Worm (Caenorhabditis elegans) whole organism, late embryonic: ENCODE measurements around the gene srx-20.
"Not testable (repeated sequence)": the region's sequence is repeated elsewhere in the genome, so short reads cannot be mapped to it uniquely, and the experiment has no call there.

Source experiments
- F13H6.1 ChIP-seq: sonication (generic microtip); optimal IDR thresholded peaks from 2 replicates; lab custom pipeline; 2016; ENCODE audit warnings: missing genetic modification characterization, missing compliant biosample characterization
- K02D7.2 ChIP-seq: sonication (generic microtip); optimal IDR thresholded peaks from 2 replicates; lab custom pipeline; 2017; ENCODE audit warnings: mild to moderate bottlenecking, missing genetic modification characterization, missing compliant biosample characterization
- K09A11.1 ChIP-seq: sonication (generic microtip); optimal IDR thresholded peaks from 2 replicates; lab custom pipeline; 2017; ENCODE audit warnings: antibody characterized with exemption, mild to moderate bottlenecking, missing genetic modification characterization, missing compliant biosample characterization; ENCODE audit not compliant: insufficient read depth
- T23F11.4 ChIP-seq: fragments of 200-800 bp; sonication (Bioruptor generic); optimal IDR thresholded peaks from 2 replicates; lab custom pipeline; 2018; ENCODE audit warnings: mild to moderate bottlenecking, missing genetic modification characterization, missing compliant biosample characterization
- Y22D7AL.16 ChIP-seq: sonication (generic microtip); optimal IDR thresholded peaks from 2 replicates; lab custom pipeline; 2016; ENCODE audit warnings: missing genetic modification characterization, missing compliant biosample characterization
- ahr-1 ChIP-seq: sonication (generic microtip); optimal IDR thresholded peaks from 2 replicates; lab custom pipeline; 2016; ENCODE audit warnings: missing genetic modification characterization, missing compliant biosample characterization
- ama-1 ChIP-seq: fragments of 150-350 bp; optimal IDR thresholded peaks from 2 replicates; lab custom pipeline; 2014
- ceh-14 ChIP-seq: sonication (generic microtip); optimal IDR thresholded peaks from 2 replicates; lab custom pipeline; 2016; ENCODE audit warnings: missing genotype, missing genetic modification characterization, missing compliant biosample characterization
- ceh-18 ChIP-seq: sonication (generic microtip); optimal IDR thresholded peaks from 2 replicates; lab custom pipeline; 2016; ENCODE audit warnings: missing genetic modification characterization, missing compliant biosample characterization
- ceh-24 ChIP-seq: sonication (generic microtip); optimal IDR thresholded peaks from 2 replicates; lab custom pipeline; 2016; ENCODE audit warnings: mild to moderate bottlenecking, missing genetic modification characterization, missing compliant biosample characterization
- ceh-30 ChIP-seq: fragments of 150-350 bp; optimal IDR thresholded peaks from 2 replicates; lab custom pipeline; 2014; ENCODE audit warnings: missing biosample characterization, missing genetic modification characterization
- ceh-31 ChIP-seq: sonication (generic microtip); optimal IDR thresholded peaks from 2 replicates; lab custom pipeline; 2016; ENCODE audit warnings: missing genetic modification characterization, missing compliant biosample characterization
- ceh-6 ChIP-seq: fragments of 200-800 bp; sonication (Bioruptor generic); optimal IDR thresholded peaks from 2 replicates; lab custom pipeline; 2018; ENCODE audit warnings: mild to moderate bottlenecking, missing genetic modification characterization, missing compliant biosample characterization
- ceh-9 ChIP-seq: sonication (generic microtip); optimal IDR thresholded peaks from 2 replicates; lab custom pipeline; 2016; ENCODE audit warnings: mild to moderate bottlenecking, missing genetic modification characterization, inconsistent platforms, missing compliant biosample characterization
- dmd-4 ChIP-seq: sonication (generic microtip); optimal IDR thresholded peaks from 2 replicates; lab custom pipeline; 2016; ENCODE audit warnings: borderline replicate concordance, missing genetic modification characterization, missing compliant biosample characterization
- dve-1 ChIP-seq: sonication (generic microtip); optimal IDR thresholded peaks from 2 replicates; lab custom pipeline; 2017; ENCODE audit warnings: antibody characterized with exemption, mild to moderate bottlenecking, missing genetic modification characterization, missing compliant biosample characterization
- elt-4 ChIP-seq: sonication (generic microtip); optimal IDR thresholded peaks from 2 replicates; lab custom pipeline; 2016; ENCODE audit warnings: missing genetic modification characterization, missing compliant biosample characterization
- fax-1 ChIP-seq: sonication (generic microtip); optimal IDR thresholded peaks from 2 replicates; lab custom pipeline; 2016; ENCODE audit warnings: missing genotype, missing genetic modification characterization, missing compliant biosample characterization
- fkh-10 ChIP-seq: fragments of 150-350 bp; optimal IDR thresholded peaks from 2 replicates; lab custom pipeline; 2014; ENCODE audit warnings: missing biosample characterization, missing genetic modification reagents, missing genetic modification characterization
- hlh-15 ChIP-seq: sonication (generic microtip); optimal IDR thresholded peaks from 2 replicates; lab custom pipeline; 2016; ENCODE audit warnings: missing genetic modification characterization, missing compliant biosample characterization
- hlh-30 ChIP-seq: sonication (generic microtip); optimal IDR thresholded peaks from 2 replicates; lab custom pipeline; 2017; ENCODE audit warnings: antibody characterized with exemption, missing genetic modification characterization, missing compliant biosample characterization; ENCODE audit not compliant: insufficient read depth
- hlh-6 ChIP-seq: sonication (generic microtip); optimal IDR thresholded peaks from 2 replicates; lab custom pipeline; 2016; ENCODE audit warnings: missing genotype, missing genetic modification characterization, missing compliant biosample characterization
- lim-6 ChIP-seq: sonication (generic microtip); optimal IDR thresholded peaks from 2 replicates; lab custom pipeline; 2016; ENCODE audit warnings: missing genetic modification characterization, missing compliant biosample characterization
- madf-2 ChIP-seq: sonication (generic microtip); optimal IDR thresholded peaks from 2 replicates; lab custom pipeline; 2017; ENCODE audit warnings: missing genetic modification characterization, missing compliant biosample characterization
- nfya-1 ChIP-seq: sonication (generic microtip); optimal IDR thresholded peaks from 2 replicates; lab custom pipeline; 2017; ENCODE audit warnings: missing genetic modification characterization, mild to moderate bottlenecking, missing compliant biosample characterization, antibody characterized with exemption, moderate library complexity
- nhr-11 ChIP-seq: fragments of 150-350 bp; optimal IDR thresholded peaks from 2 replicates; lab custom pipeline; 2014; ENCODE audit warnings: missing biosample characterization, missing genetic modification characterization
- nhr-232 ChIP-seq: sonication (generic microtip); optimal IDR thresholded peaks from 2 replicates; lab custom pipeline; 2016; ENCODE audit warnings: missing genetic modification characterization, missing compliant biosample characterization
- npax-4 ChIP-seq: sonication (generic microtip); optimal IDR thresholded peaks from 2 replicates; lab custom pipeline; 2016; ENCODE audit warnings: missing genetic modification characterization, missing compliant biosample characterization
- odd-2 ChIP-seq: sonication (generic microtip); optimal IDR thresholded peaks from 2 replicates; lab custom pipeline; 2017; ENCODE audit warnings: antibody characterized with exemption, mild to moderate bottlenecking, missing genetic modification characterization, missing compliant biosample characterization
- pag-3 ChIP-seq: sonication (generic microtip); optimal IDR thresholded peaks from 2 replicates; lab custom pipeline; 2016; ENCODE audit warnings: missing compliant biosample characterization, missing genetic modification characterization, borderline replicate concordance
- pax-1 ChIP-seq: fragments of 150-350 bp; optimal IDR thresholded peaks from 2 replicates; lab custom pipeline; 2014; ENCODE audit warnings: missing biosample characterization, missing genetic modification characterization
- pha-2 ChIP-seq: sonication (generic microtip); optimal IDR thresholded peaks from 2 replicates; lab custom pipeline; 2017; ENCODE audit warnings: mild to moderate bottlenecking, missing genetic modification characterization, missing compliant biosample characterization
- pha-4 ChIP-seq: fragments of 150-350 bp; optimal IDR thresholded peaks from 2 replicates; lab custom pipeline; 2018; ENCODE audit warnings: missing biosample characterization, missing genetic modification reagents, missing genetic modification characterization
- pqm-1 ChIP-seq: sonication (generic microtip); optimal IDR thresholded peaks from 2 replicates; lab custom pipeline; 2016; ENCODE audit warnings: missing genetic modification characterization, missing compliant biosample characterization
- pros-1 ChIP-seq: fragments of 150-350 bp; optimal IDR thresholded peaks from 2 replicates; lab custom pipeline; 2014; ENCODE audit warnings: missing biosample characterization, missing genetic modification reagents, missing genetic modification characterization
- ref-2 ChIP-seq: sonication (generic microtip); optimal IDR thresholded peaks from 2 replicates; lab custom pipeline; 2016; ENCODE audit warnings: missing genetic modification characterization, missing compliant biosample characterization
- sox-2 ChIP-seq: fragments of 200-800 bp; sonication (Bioruptor generic); IDR thresholded peaks from 2 replicates; pipeline ENCODE4 v1.3.6; 2022; ENCODE audit warnings: missing genetic modification reagents, missing genetic modification characterization, missing compliant biosample characterization
- syd-9 ChIP-seq: sonication (generic microtip); optimal IDR thresholded peaks from 2 replicates; lab custom pipeline; 2016; ENCODE audit warnings: mild to moderate bottlenecking, missing genetic modification characterization, moderate library complexity, missing compliant biosample characterization
- tbx-2 ChIP-seq: sonication (generic microtip); optimal IDR thresholded peaks from 2 replicates; lab custom pipeline; 2016; ENCODE audit warnings: missing genetic modification characterization, missing compliant biosample characterization
- ttx-3 ChIP-seq: sonication (generic microtip); optimal IDR thresholded peaks from 2 replicates; lab custom pipeline; 2016; ENCODE audit warnings: missing genetic modification reagents, missing genetic modification characterization, missing compliant biosample characterization
- unc-42 ChIP-seq: sonication (generic microtip); optimal IDR thresholded peaks from 2 replicates; lab custom pipeline; 2016; ENCODE audit warnings: missing genotype, missing genetic modification characterization, missing compliant biosample characterization
- ztf-16 ChIP-seq: sonication (generic microtip); optimal IDR thresholded peaks from 2 replicates; lab custom pipeline; 2017; ENCODE audit warnings: missing genetic modification characterization, missing compliant biosample characterization

Gene srx-20

DNA sequence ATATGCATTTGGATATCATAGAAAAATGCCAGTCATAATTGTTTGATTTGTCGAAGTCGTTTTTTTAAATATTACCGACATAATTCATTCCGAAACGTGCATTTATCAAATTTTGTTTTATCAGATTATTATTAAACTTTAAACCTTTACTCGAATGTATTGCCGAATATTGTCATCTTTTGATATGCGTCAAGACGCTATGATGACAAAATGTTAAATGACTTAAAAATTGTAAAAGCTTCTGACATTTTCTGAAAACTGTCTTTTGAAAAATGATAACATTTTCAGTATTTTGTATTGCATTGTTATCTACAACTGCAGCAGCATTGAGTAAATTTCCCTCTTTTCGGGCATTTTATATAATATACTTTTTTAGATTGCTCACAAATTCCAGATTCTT lies 43.3 kb upstream of the srx-20 start, which contains the start of gene H20E11.3:
Gene H20E11.3 (plus strand): TSS at position 195 of the 400 bp plus-strand sequence.
- no peak for TF ChIP-seq syd-9 (tag; lab: Kevin White, UChicago)
- no peak for TF ChIP-seq lim-6
- no peak for TF ChIP-seq pha-2
- no peak for TF ChIP-seq sox-2 (GFP tag; lab: Robert Waterston, UW)
- TF ChIP-seq hlh-6 (tag; lab: Kevin White, UChicago) = no peak
- no peak for TF ChIP-seq Y22D7AL.16 (tag; lab: Kevin White, UChicago)
- no peak for TF ChIP-seq pqm-1 (tag; lab: Kevin White, UChicago)
- TF ChIP-seq ceh-14 = no peak
- no peak for TF ChIP-seq npax-4 (tag; lab: Kevin White, UChicago)
- TF ChIP-seq, all 69 proteins: peak for 0

DNA sequence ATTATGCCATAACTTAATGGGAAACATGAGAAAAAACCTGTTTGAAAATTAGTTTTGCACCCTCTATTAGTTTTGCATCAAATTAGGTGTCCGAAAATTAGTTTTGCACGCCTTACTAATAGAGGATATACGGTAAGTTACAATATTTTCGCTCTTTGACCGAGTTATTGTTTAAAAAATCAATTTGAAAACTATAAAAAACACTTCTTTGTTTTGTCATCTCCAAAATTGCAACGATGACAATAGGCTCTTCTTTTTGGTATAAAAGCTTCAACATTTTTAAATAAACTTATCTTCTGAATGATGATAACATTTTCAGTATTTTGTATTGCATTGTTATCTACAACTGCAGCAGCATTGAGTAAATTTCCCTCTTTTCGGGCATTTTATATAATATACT lies 40.4 kb upstream of the srx-20 start, which contains the start of gene H20E11.2:
Gene H20E11.2 (plus strand): TSS at position 301 of the 400 bp plus-strand sequence.
- not testable (repeated sequence) for TF ChIP-seq pag-3; dve-1 (tag; lab: Kevin White, UChicago); ceh-30 (tag; lab: Kevin White, UChicago)

DNA sequence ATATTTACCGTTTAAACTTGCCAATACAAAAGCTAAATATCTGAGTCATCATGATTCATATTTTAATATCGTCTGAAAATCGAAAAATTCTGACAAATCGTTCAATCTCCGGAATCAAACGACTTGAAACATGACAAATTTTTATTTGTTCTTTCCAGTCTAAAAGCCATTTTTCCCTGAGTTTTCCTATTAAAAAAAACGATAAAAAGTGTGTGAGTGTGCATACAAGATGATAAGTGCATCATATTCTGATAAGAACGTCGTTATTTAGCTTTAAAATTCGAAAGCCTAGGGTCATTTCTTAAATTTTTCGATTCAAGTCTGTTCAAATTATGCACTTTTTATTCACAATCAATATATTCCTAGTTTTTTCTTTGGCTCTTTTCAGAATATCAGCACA lies 38.0 kb upstream of the srx-20 start, which contains the start of gene H20E11.1:
Gene H20E11.1 (plus strand): TSS at position 244 of the 400 bp plus-strand sequence.
- TF ChIP-seq tbx-2 (tag; lab: Kevin White, UChicago) = no peak
- no peak for TF ChIP-seq unc-42 (tag; lab: Kevin White, UChicago)
- no peak for TF ChIP-seq pha-4 (tag; lab: Kevin White, UChicago)
- TF ChIP-seq hlh-30 (tag; lab: Kevin White, UChicago) = no peak
- no peak for TF ChIP-seq Y22D7AL.16 (tag; lab: Kevin White, UChicago)
- TF ChIP-seq T23F11.4 = no peak
- no peak for TF ChIP-seq ceh-18
- TF ChIP-seq npax-4 (tag; lab: Kevin White, UChicago) = no peak
- TF ChIP-seq hlh-6 (tag; lab: Kevin White, UChicago) = no peak
- TF ChIP-seq pag-3 = no peak
- TF ChIP-seq ceh-31 (tag; lab: Kevin White, UChicago) = no peak
- no peak for TF ChIP-seq hlh-15 (tag; lab: Kevin White, UChicago)
- TF ChIP-seq pros-1 = no peak
- TF ChIP-seq ref-2 (tag; lab: Kevin White, UChicago) = no peak
- no peak for TF ChIP-seq ttx-3 (tag; lab: Kevin White, UChicago)
- TF ChIP-seq ama-1 (lab: Kevin White, UChicago) = no peak
- TF ChIP-seq nfya-1 (tag; lab: Kevin White, UChicago) = no peak
- TF ChIP-seq, all 69 proteins: peak for 0

DNA sequence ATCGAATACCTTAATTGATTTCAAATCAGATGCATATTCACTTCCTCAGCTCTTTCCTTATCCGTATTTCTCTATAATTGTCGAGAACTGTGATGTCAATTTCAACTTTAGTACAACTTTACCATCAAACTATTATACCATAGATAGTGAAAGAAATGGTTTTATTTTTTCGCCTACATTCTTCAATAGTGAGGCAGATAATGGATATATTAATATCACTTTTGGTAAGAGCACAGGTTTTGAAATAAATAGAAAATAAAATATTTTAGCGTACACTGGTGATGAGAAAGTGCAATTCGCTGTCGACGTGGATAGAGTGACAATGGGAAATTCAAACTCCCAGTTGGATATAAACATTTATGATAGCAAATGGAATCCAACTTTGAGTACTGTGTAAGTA lies 35.7 kb upstream of the srx-20 start:
- no peak for TF ChIP-seq ama-1 (lab: Kevin White, UChicago)
- no peak for TF ChIP-seq pros-1
- TF ChIP-seq K09A11.1 (tag; lab: Kevin White, UChicago) = no peak
- no peak for TF ChIP-seq nhr-11
- no peak for TF ChIP-seq ztf-16 (tag; lab: Kevin White, UChicago)
- TF ChIP-seq madf-2 (tag; lab: Kevin White, UChicago) = no peak
- no peak for TF ChIP-seq ahr-1 (tag; lab: Kevin White, UChicago)
- no peak for TF ChIP-seq dmd-4 (tag; lab: Kevin White, UChicago)
- TF ChIP-seq ceh-24 (tag; lab: Kevin White, UChicago) = no peak
- TF ChIP-seq fkh-10 = no peak
- no peak for TF ChIP-seq ref-2 (tag; lab: Kevin White, UChicago)
- no peak for TF ChIP-seq Y22D7AL.16 (tag; lab: Kevin White, UChicago)
- no peak for TF ChIP-seq ceh-9
- no peak for TF ChIP-seq ttx-3 (tag; lab: Kevin White, UChicago)
- TF ChIP-seq ceh-18 = no peak
- no peak for TF ChIP-seq ceh-31 (tag; lab: Kevin White, UChicago)
- TF ChIP-seq pag-3 = no peak

DNA sequence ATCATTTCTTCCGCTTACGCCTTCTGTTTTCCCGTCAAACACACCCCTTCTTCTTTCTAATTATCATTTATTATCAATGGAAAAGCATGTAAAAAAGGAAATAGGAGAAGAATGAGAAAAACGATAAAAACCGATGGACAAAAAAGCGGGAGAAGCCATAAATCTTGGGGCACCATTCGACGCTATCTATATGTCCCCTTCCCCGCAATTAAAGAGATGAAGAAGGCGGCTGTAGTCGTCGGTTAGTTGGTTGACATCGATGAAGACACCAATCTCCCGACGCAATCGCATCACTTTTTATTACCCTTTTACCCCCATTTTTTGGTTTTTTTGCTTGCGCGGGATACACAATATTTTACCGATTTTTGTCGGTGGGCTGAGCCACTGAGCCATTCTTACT lies 34.3 kb upstream of the srx-20 start:
- TF ChIP-seq pax-1 (tag; lab: Kevin White, UChicago) = no peak
- TF ChIP-seq K09A11.1 (tag; lab: Kevin White, UChicago) = no peak
- no peak for TF ChIP-seq fax-1 (tag; lab: Kevin White, UChicago)
- no peak for TF ChIP-seq K02D7.2 (tag; lab: Kevin White, UChicago)
- TF ChIP-seq odd-2 = no peak
- TF ChIP-seq ceh-14 = no peak
- no peak for TF ChIP-seq pha-4 (tag; lab: Kevin White, UChicago)
- no peak for TF ChIP-seq F13H6.1
- no peak for TF ChIP-seq ceh-9
- TF ChIP-seq sox-2 (GFP tag; lab: Robert Waterston, UW) = no peak
- TF ChIP-seq ceh-6 (GFP tag; lab: Kevin White, UChicago) = no peak
- TF ChIP-seq pqm-1 (tag; lab: Kevin White, UChicago) = no peak
- no peak for TF ChIP-seq ztf-16 (tag; lab: Kevin White, UChicago)
- TF ChIP-seq nhr-232 (tag; lab: Kevin White, UChicago) = no peak
- no peak for TF ChIP-seq elt-4 (tag; lab: Kevin White, UChicago)
- TF ChIP-seq ref-2 (tag; lab: Kevin White, UChicago) = no peak
- no peak for TF ChIP-seq dve-1 (tag; lab: Kevin White, UChicago)
